Worm (Caenorhabditis elegans) whole organism, L4 larva: ENCODE data around the gene str-1.

Experiments used
- F37D6.2 ChIP-seq: sonication (generic microtip); optimal IDR thresholded peaks from 2 replicates; lab custom pipeline; 2016; ENCODE audit warnings: mild to moderate bottlenecking, missing genetic modification characterization, missing compliant biosample characterization
- F44E2.7 ChIP-seq: fragments of 200-800 bp; sonication (Bioruptor generic); IDR thresholded peaks from 2 replicates; pipeline ENCODE4 v2.1.2; 2022; ENCODE audit warnings: missing genetic modification characterization, missing compliant biosample characterization
- T20F7.1 ChIP-seq: fragments of 200-800 bp; sonication (Bioruptor generic); optimal IDR thresholded peaks from 2 replicates; lab custom pipeline; 2018; ENCODE audit warnings: mild to moderate bottlenecking, missing genetic modification characterization, missing compliant biosample characterization
- Y5F2A.4 ChIP-seq: fragments of 200-800 bp; sonication (Bioruptor generic); optimal IDR thresholded peaks from 2 replicates; lab custom pipeline; 2018; ENCODE audit warnings: mild to moderate bottlenecking, missing genetic modification characterization, missing compliant biosample characterization
- Y75B8A.6 ChIP-seq: fragments of 200-800 bp; sonication (Bioruptor generic); IDR thresholded peaks from 2 replicates; pipeline ENCODE4 v1.3.6; 2022; ENCODE audit warnings: missing genetic modification reagents, missing genetic modification characterization, missing compliant biosample characterization
- ZK337.2 ChIP-seq: fragments of 200-800 bp; sonication (Bioruptor generic); IDR thresholded peaks from 2 replicates; pipeline ENCODE4 v1.3.6; 2022; ENCODE audit warnings: missing genetic modification reagents, missing genetic modification characterization, missing compliant biosample characterization
- ZK546.5 ChIP-seq, 2 experiments: sonication (generic microtip); optimal IDR thresholded peaks; 2 replicates each; lab custom pipeline; 2017; ENCODE audit warnings: missing biosample characterization in 2 of 2, missing genetic modification characterization in 2 of 2
- aly-2 ChIP-seq: sonication (generic microtip); optimal IDR thresholded peaks from 2 replicates; lab custom pipeline; 2018; ENCODE audit warnings: missing biosample characterization, missing genetic modification characterization
- ceh-20 ChIP-seq: fragments of 200-800 bp; sonication (Bioruptor generic); IDR thresholded peaks from 2 replicates; pipeline ENCODE4 v1.3.6; 2022; ENCODE audit warnings: missing genetic modification reagents, missing genetic modification characterization, missing compliant biosample characterization
- ceh-28 ChIP-seq: fragments of 150-350 bp; optimal IDR thresholded peaks from 2 replicates; lab custom pipeline; 2014; ENCODE audit warnings: missing biosample characterization, missing genetic modification reagents, missing genetic modification characterization
- ceh-62 ChIP-seq: sonication (generic microtip); optimal IDR thresholded peaks from 2 replicates; lab custom pipeline; 2017; ENCODE audit warnings: missing biosample characterization, missing genetic modification characterization
- ceh-82 ChIP-seq: sonication (generic microtip); optimal IDR thresholded peaks from 2 replicates; lab custom pipeline; 2017; ENCODE audit warnings: missing biosample characterization, missing genetic modification characterization
- ces-1 ChIP-seq: fragments of 150-350 bp; sonication (generic microtip); optimal IDR thresholded peaks from 4 replicates; lab custom pipeline; 2014; ENCODE audit warnings: missing biosample characterization, missing genetic modification reagents, missing genetic modification characterization
- ctbp-1 ChIP-seq: fragments of 200-800 bp; sonication (Bioruptor generic); IDR thresholded peaks from 2 replicates; pipeline ENCODE4 v1.3.6; 2022; ENCODE audit warnings: missing genetic modification reagents, missing genetic modification characterization, missing compliant biosample characterization
- daf-19 ChIP-seq: fragments of 200-800 bp; sonication (Bioruptor generic); conservative IDR thresholded peaks from 2 replicates; pipeline ENCODE4 v1.3.6; 2022; ENCODE audit warnings: missing genetic modification characterization, missing compliant biosample characterization
- daf-8 ChIP-seq: fragments of 200-800 bp; sonication (Bioruptor generic); IDR thresholded peaks from 2 replicates; pipeline ENCODE4 v1.3.6; 2022; ENCODE audit warnings: missing genetic modification characterization, missing compliant biosample characterization
- dpl-1 ChIP-seq: fragments of 150-350 bp; optimal IDR thresholded peaks from 2 replicates; lab custom pipeline; 2014; ENCODE audit warnings: missing biosample characterization, missing genetic modification reagents, missing genetic modification characterization
- dve-1 ChIP-seq: sonication (generic microtip); optimal IDR thresholded peaks from 2 replicates; lab custom pipeline; 2017; ENCODE audit warnings: antibody characterized with exemption, mild to moderate bottlenecking, missing genetic modification characterization, missing compliant biosample characterization; ENCODE audit not compliant: insufficient read depth
- egl-27 ChIP-seq: sonication (generic microtip); optimal IDR thresholded peaks from 3 replicates; lab custom pipeline; 2017; ENCODE audit warnings: missing biosample characterization, missing genetic modification reagents, missing genetic modification characterization
- gei-8 ChIP-seq: fragments of 200-800 bp; sonication (Bioruptor generic); optimal IDR thresholded peaks from 2 replicates; lab custom pipeline; 2018; ENCODE audit warnings: mild to moderate bottlenecking, missing genetic modification characterization, missing compliant biosample characterization
- hlh-11 ChIP-seq: fragments of 200-800 bp; sonication (Bioruptor generic); optimal IDR thresholded peaks from 2 replicates; lab custom pipeline; 2018; ENCODE audit warnings: mild to moderate bottlenecking, missing genetic modification characterization, missing compliant biosample characterization
- hlh-30 ChIP-seq: sonication (generic microtip); optimal IDR thresholded peaks from 2 replicates; lab custom pipeline; 2017; ENCODE audit warnings: antibody characterized with exemption, mild to moderate bottlenecking, missing genetic modification characterization, missing compliant biosample characterization; ENCODE audit not compliant: insufficient read depth
- lim-7 ChIP-seq: fragments of 200-800 bp; sonication (Bioruptor generic); IDR thresholded peaks from 2 replicates; pipeline ENCODE4 v1.3.6; 2022; ENCODE audit warnings: missing genetic modification characterization, missing compliant biosample characterization
- lin-29 ChIP-seq: fragments of 200-800 bp; sonication (Bioruptor generic); IDR thresholded peaks from 2 replicates; pipeline ENCODE4 v1.3.6; 2022; ENCODE audit warnings: missing genetic modification reagents, missing genetic modification characterization, missing compliant biosample characterization
- madf-9 ChIP-seq: fragments of 200-800 bp; sonication (Bioruptor generic); conservative IDR thresholded peaks from 2 replicates; pipeline ENCODE4 v1.3.6; 2022; ENCODE audit warnings: missing genetic modification reagents, missing genetic modification characterization, missing compliant biosample characterization
- mep-1 ChIP-seq: fragments of 150-350 bp; sonication (generic microtip); optimal IDR thresholded peaks from 3 replicates; lab custom pipeline; 2014; ENCODE audit warnings: missing biosample characterization, missing genetic modification characterization
- nhr-10 ChIP-seq: fragments of 150-350 bp; optimal IDR thresholded peaks from 2 replicates; lab custom pipeline; 2014; ENCODE audit warnings: missing biosample characterization, missing genetic modification characterization
- nhr-102 ChIP-seq: sonication (generic microtip); optimal IDR thresholded peaks from 2 replicates; lab custom pipeline; 2016; ENCODE audit warnings: mild to moderate bottlenecking, missing genetic modification characterization, moderate library complexity, missing compliant biosample characterization
- nhr-25 ChIP-seq: sonication (generic microtip); optimal IDR thresholded peaks from 2 replicates; lab custom pipeline; 2017; ENCODE audit warnings: missing genetic modification characterization, mild to moderate bottlenecking, missing compliant biosample characterization, antibody characterized with exemption, moderate library complexity, borderline replicate concordance; ENCODE audit not compliant: insufficient read depth
- nhr-42 ChIP-seq: fragments of 200-800 bp; sonication (Bioruptor generic); IDR thresholded peaks from 2 replicates; pipeline ENCODE4 v1.3.6; 2022; ENCODE audit warnings: missing genetic modification characterization, missing compliant biosample characterization
- nhr-48 ChIP-seq: sonication (generic microtip); optimal IDR thresholded peaks from 2 replicates; lab custom pipeline; 2016; ENCODE audit warnings: mild to moderate bottlenecking, missing genetic modification characterization, missing compliant biosample characterization
- nhr-6 ChIP-seq: fragments of 150-350 bp; optimal IDR thresholded peaks from 2 replicates; lab custom pipeline; 2014; ENCODE audit warnings: missing biosample characterization, missing genetic modification characterization
- nhr-76 ChIP-seq: fragments of 150-350 bp; optimal IDR thresholded peaks from 2 replicates; lab custom pipeline; 2014; ENCODE audit warnings: missing biosample characterization, missing genetic modification characterization
- nhr-77 ChIP-seq: fragments of 150-350 bp; optimal IDR thresholded peaks from 2 replicates; lab custom pipeline; 2014; ENCODE audit warnings: missing biosample characterization, missing genetic modification characterization
- pha-4 ChIP-seq, 2 experiments: fragments of 150-350 bp in 1 of 2; fragments of 200-800 bp in 1 of 2; sonication (Bioruptor generic) in 1 of 2; IDR thresholded peaks in 1 of 2; optimal IDR thresholded peaks in 1 of 2; 2 replicates each; pipeline versions ENCODE4 v1.3.6 to Lab custom; 2014 to 2022; ENCODE audit warnings: missing genetic modification characterization in 2 of 2, missing genetic modification reagents in 2 of 2, missing biosample characterization in 1 of 2, missing compliant biosample characterization in 1 of 2
- php-3 ChIP-seq: fragments of 200-800 bp; sonication (Bioruptor generic); IDR thresholded peaks from 2 replicates; pipeline ENCODE4 v1.3.6; 2022; ENCODE audit warnings: missing genetic modification reagents, missing genetic modification characterization, missing compliant biosample characterization
- pqm-1 ChIP-seq: sonication (generic microtip); optimal IDR thresholded peaks from 2 replicates; lab custom pipeline; 2017; ENCODE audit warnings: missing biosample characterization, missing genetic modification characterization
- rbr-2 ChIP-seq: sonication (generic microtip); optimal IDR thresholded peaks from 2 replicates; lab custom pipeline; 2016; ENCODE audit warnings: missing genotype, missing genetic modification characterization, missing compliant biosample characterization
- sdz-12 ChIP-seq: fragments of 200-800 bp; sonication (Bioruptor generic); optimal IDR thresholded peaks from 2 replicates; lab custom pipeline; 2018; ENCODE audit warnings: mild to moderate bottlenecking, missing genetic modification characterization, missing compliant biosample characterization
- set-16 ChIP-seq: fragments of 200-800 bp; sonication (Bioruptor generic); IDR thresholded peaks from 2 replicates; pipeline ENCODE4 v1.3.6; 2022; ENCODE audit warnings: missing genetic modification reagents, missing genetic modification characterization, missing compliant biosample characterization
- snpc-1.2 ChIP-seq: fragments of 200-800 bp; sonication (Bioruptor generic); IDR thresholded peaks from 2 replicates; pipeline ENCODE4 v1.3.6; 2022; ENCODE audit warnings: missing genetic modification reagents, missing genetic modification characterization, missing compliant biosample characterization
- snpc-4 ChIP-seq: fragments of 150-350 bp; optimal IDR thresholded peaks from 2 replicates; lab custom pipeline; 2014; ENCODE audit warnings: missing biosample characterization, missing genetic modification characterization
- vab-7 ChIP-seq: fragments of 200-800 bp; sonication (Bioruptor generic); IDR thresholded peaks from 2 replicates; pipeline ENCODE4 v1.3.6; 2022; ENCODE audit warnings: missing genetic modification reagents, missing genetic modification characterization, missing compliant biosample characterization
- zag-1 ChIP-seq: fragments of 150-350 bp; optimal IDR thresholded peaks from 2 replicates; lab custom pipeline; 2014; ENCODE audit warnings: missing biosample characterization, missing genetic modification characterization
- zfp-3 ChIP-seq: fragments of 200-800 bp; sonication (Bioruptor generic); conservative IDR thresholded peaks from 2 replicates; pipeline ENCODE4 v1.3.6; 2022; ENCODE audit warnings: missing genetic modification reagents, missing genetic modification characterization, missing compliant biosample characterization
- zip-11 ChIP-seq: fragments of 200-800 bp; sonication (Bioruptor generic); IDR thresholded peaks from 2 replicates; pipeline ENCODE4 v1.3.6; 2022; ENCODE audit warnings: missing genetic modification characterization, missing compliant biosample characterization
- zip-2 ChIP-seq: fragments of 150-350 bp; optimal IDR thresholded peaks from 2 replicates; lab custom pipeline; 2014; ENCODE audit warnings: missing biosample characterization, missing genetic modification characterization
- ztf-11 ChIP-seq: fragments of 150-350 bp; optimal IDR thresholded peaks from 2 replicates; lab custom pipeline; 2014; ENCODE audit warnings: missing biosample characterization, missing genetic modification characterization

Gene str-1

DNA sequence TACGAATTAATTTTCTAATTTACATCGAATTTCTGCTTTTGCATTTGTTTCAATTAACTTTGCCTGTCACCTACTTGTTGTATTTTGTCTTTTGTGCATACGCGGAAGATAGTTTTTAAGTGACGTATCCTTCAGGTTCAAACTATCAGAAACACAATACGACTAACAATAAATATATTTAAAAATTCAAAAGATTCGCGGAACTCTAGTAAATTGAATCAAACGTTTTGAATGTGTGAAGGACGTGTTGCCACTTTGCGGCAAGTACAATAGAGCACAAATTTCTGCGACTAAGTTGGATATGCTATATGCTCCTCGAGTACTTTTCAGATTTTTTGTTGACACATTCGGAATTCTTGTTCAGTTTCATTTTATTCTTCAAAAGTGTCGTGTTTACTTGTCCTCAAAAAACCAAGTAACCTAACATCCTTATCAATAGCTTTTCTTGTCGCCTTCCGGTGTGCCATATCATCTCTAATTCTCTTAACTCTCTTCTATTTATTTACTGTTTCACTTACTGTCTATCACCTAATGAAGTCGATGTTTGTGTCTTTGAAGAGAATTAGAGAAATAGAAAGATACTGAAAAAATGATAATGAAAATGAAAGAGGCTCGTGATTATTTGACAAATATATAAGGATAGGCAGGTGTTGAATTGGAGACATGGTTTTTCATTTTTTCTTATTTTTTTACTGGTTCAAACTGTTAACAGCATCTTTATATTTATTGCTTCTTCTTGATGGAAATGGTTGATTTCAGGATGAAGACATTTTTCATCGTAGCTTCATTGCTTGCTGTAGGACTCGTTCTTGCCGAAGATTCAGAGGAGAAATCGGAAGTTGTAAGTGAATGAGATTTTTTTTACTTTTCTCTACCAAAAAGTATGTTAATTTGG is 15.2 kb downstream of the str-1 start, which contains the start of gene srlf-7 (continued):
- TF ChIP-seq nhr-102 (tag; lab: Kevin White, UChicago) (peak; percentile 78), ceh-28 (tag; lab: Kevin White, UChicago) (no peak), gei-8 (GFP tag; lab: Kevin White, UChicago) (no peak), ZK337.2 (GFP tag; lab: Robert Waterston, UW) (no peak), zip-2 (tag; lab: Kevin White, UChicago) (no peak), nhr-76 (tag; lab: Kevin White, UChicago) (no peak)

DNA sequence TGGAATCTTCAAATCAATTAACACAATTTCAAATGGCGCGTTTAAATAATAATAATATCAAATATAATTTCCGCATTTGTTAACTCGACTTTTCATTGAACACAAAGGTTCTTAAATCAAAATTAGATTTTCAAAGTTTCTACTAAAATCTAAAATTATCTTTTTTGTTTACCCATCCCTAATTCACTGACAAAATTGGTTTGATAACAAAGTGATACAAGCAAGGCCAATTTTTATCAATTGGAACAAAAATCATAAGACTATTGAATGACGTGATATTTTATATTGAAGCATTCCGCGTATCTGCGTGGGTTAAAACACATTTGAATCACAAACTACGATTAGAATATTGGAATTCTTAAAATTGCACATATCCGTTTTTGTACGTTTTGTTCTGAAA is 16.8 kb downstream of the str-1 start:
- TF ChIP-seq dve-1 (tag; lab: Kevin White, UChicago) (peak; percentile 89), sdz-12 (GFP tag; lab: Kevin White, UChicago) (no peak), pqm-1 (peak; percentile 93), dpl-1 (GFP tag; lab: Kevin White, UChicago) (no peak), lim-7 (GFP tag; lab: Robert Waterston, UW) (no peak), ZK546.5 (tag; optimal IDR thresholded peaks at IDR 0.05; lab: Kevin White, UChicago) (no peak), egl-27 (tag; lab: Kevin White, UChicago) (no peak), daf-19 (no peak), lin-29 (no peak), ZK337.2 (GFP tag; lab: Robert Waterston, UW) (no peak), hlh-11 (tag; lab: Kevin White, UChicago) (peak; percentile 81), pha-4 (GFP tag; IDR thresholded peaks at IDR 0.05; lab: Robert Waterston, UW) (no peak), pha-4 (tag; optimal IDR thresholded peaks at IDR 0.05; lab: Kevin White, UChicago) (no peak), ctbp-1 (no peak), nhr-25 (tag; lab: Kevin White, UChicago) (no peak), set-16 (GFP tag; lab: Robert Waterston, UW) (no peak), nhr-77 (tag; lab: Kevin White, UChicago) (peak; percentile 91), daf-8 (GFP tag; lab: Robert Waterston, UW) (no peak), Y5F2A.4 (GFP tag; lab: Kevin White, UChicago) (no peak), ztf-11 (tag; lab: Kevin White, UChicago) (no peak), F44E2.7 (GFP tag; lab: Robert Waterston, UW) (no peak), zip-11 (GFP tag; lab: Robert Waterston, UW) (no peak), ces-1 (GFP tag; lab: Kevin White, UChicago) (no peak), vab-7 (GFP tag; lab: Robert Waterston, UW) (no peak), F37D6.2 (no peak), snpc-4 (no peak), nhr-48 (tag; lab: Kevin White, UChicago) (peak; percentile 72), zfp-3 (no peak), snpc-1.2 (GFP tag; lab: Robert Waterston, UW) (no peak), madf-9 (GFP tag; lab: Robert Waterston, UW) (no peak), aly-2 (tag; lab: Kevin White, UChicago) (no peak), nhr-6 (tag; lab: Kevin White, UChicago) (no peak), nhr-10 (tag; lab: Kevin White, UChicago) (peak; percentile 10), ceh-20 (no peak), ceh-62 (tag; lab: Kevin White, UChicago) (no peak), T20F7.1 (peak; percentile 63), Y75B8A.6 (GFP tag; lab: Robert Waterston, UW) (no peak), hlh-30 (tag; lab: Kevin White, UChicago) (peak; percentile 67), rbr-2 (tag; lab: Kevin White, UChicago) (no peak), nhr-42 (GFP tag; lab: Robert Waterston, UW) (no peak), zag-1 (tag; lab: Kevin White, UChicago) (no peak), mep-1 (tag; lab: Kevin White, UChicago) (no peak), ceh-82 (tag; lab: Kevin White, UChicago) (no peak), php-3 (GFP tag; lab: Robert Waterston, UW) (no peak)
